Worm (Caenorhabditis elegans): ENCODE results near the gene nhr-249.

nhr-249 gene

DNA sequence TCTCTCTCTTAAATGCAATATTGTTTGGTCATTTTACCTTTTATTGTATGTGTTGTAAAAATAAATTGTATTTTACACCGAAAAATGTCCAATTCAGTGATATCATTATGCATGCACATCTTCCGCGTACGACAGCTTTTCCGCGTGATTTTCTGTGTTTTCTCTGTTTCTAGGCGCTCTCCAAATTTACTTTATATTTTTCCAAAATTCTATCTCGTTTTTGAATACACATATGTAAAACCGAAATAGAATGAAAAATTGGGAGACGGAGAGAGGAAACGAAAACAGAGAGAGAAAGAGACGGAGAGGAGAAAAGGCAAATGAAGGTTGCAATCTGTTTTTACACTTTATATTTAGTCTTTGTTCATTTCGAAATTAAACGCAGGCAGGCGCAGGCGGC lies 44.2 kb upstream of the nhr-249 start (continued):
- TF ChIP-seq ces-1 (GFP tag; optimal IDR thresholded peaks at IDR 0.05) = no peak
- no peak for TF ChIP-seq sptf-1 (tag; optimal IDR thresholded peaks at IDR 0.05)
- no peak for TF ChIP-seq mef-2 (tag; optimal IDR thresholded peaks at IDR 0.05)
- no peak for TF ChIP-seq vab-15 (tag; optimal IDR thresholded peaks at IDR 0.05)

DNA sequence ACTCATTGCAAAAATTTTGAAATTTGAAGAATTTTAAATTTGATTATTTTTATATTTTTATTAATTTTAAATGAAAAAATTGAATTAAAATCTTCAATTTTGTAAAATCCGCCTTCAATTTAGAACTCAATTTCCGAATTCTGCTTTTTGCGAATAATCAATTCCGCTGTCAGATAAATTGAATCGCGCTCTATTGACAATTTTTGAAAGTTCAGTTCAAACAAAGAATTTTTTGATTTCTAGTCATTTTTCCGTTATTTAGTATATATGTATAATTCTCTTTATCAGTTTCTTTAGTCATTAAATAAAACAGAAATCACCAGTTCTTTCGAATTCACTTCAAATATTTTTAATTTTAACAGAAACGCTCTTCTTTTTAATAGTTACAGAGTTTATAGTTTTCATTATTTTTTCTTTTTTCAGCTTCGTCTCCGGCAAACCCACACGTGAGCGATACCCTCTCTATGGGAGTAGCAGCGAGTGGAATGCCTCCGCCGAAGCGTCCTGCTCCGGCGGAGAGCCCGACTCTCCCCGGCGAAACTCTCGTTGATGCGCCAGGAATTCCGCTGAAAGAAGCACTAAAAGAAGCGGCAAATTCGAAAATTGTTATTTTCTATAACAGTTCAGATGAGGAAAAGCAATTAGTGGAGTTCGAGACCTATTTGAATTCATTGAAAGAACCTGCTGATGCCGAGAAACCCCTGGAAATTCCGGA lies 40.6 kb upstream of the nhr-249 start:
- TF ChIP-seq lsy-2 (tag; optimal IDR thresholded peaks at IDR 0.05) = peak in 1 of 2 experiments; percentile 51
- no peak for TF ChIP-seq nhr-11 (tag; optimal IDR thresholded peaks at IDR 0.05)
- TF ChIP-seq dsc-1 (tag; optimal IDR thresholded peaks at IDR 0.05) = no peak
- peak; percentile 38 for TF ChIP-seq lin-14 (GFP tag; optimal IDR thresholded peaks at IDR 0.05)
- TF ChIP-seq nhr-71 (tag; optimal IDR thresholded peaks at IDR 0.05) = no peak
- TF ChIP-seq nhr-237 (tag; optimal IDR thresholded peaks at IDR 0.05) = no peak
- TF ChIP-seq mef-2 (tag; optimal IDR thresholded peaks at IDR 0.05) = no peak
- TF ChIP-seq mep-1 (tag; optimal IDR thresholded peaks at IDR 0.05) = peak; percentile 35
- TF ChIP-seq C16A3.4 (tag; optimal IDR thresholded peaks at IDR 0.05) = peak; percentile 24
- TF ChIP-seq blmp-1 (tag; optimal IDR thresholded peaks at IDR 0.05) = peak; percentile 11
- no peak for TF ChIP-seq efl-3 (GFP tag; optimal IDR thresholded peaks at IDR 0.05)
- no peak for TF ChIP-seq efl-1 (optimal IDR thresholded peaks at IDR 0.05)
- TF ChIP-seq efl-1 (GFP tag; optimal IDR thresholded peaks at IDR 0.05 in 1 of 2) = no peak
- TF ChIP-seq nhr-85 (tag) = no peak
- TF ChIP-seq ces-1 (GFP tag; optimal IDR thresholded peaks at IDR 0.05) = no peak
- TF ChIP-seq fkh-8 (tag; optimal IDR thresholded peaks at IDR 0.05) = no peak
- TF ChIP-seq lin-35 (GFP tag; optimal IDR thresholded peaks at IDR 0.05) = peak in 1 of 2 experiments; percentile 36
- peak in 1 of 3 experiments; percentile 47 for TF ChIP-seq dpl-1 (GFP tag; optimal IDR thresholded peaks at IDR 0.05)
- no peak for TF ChIP-seq zag-1 (tag; optimal IDR thresholded peaks at IDR 0.05)
- TF ChIP-seq nhr-19 (GFP tag; conservative IDR thresholded peaks at IDR 0.05) = no peak
- no peak for TF ChIP-seq mdl-1 (tag; optimal IDR thresholded peaks at IDR 0.05)
- no peak for TF ChIP-seq nhr-12 (tag; optimal IDR thresholded peaks at IDR 0.05)
- TF ChIP-seq unc-62 (GFP tag; optimal IDR thresholded peaks at IDR 0.05) = no peak

DNA sequence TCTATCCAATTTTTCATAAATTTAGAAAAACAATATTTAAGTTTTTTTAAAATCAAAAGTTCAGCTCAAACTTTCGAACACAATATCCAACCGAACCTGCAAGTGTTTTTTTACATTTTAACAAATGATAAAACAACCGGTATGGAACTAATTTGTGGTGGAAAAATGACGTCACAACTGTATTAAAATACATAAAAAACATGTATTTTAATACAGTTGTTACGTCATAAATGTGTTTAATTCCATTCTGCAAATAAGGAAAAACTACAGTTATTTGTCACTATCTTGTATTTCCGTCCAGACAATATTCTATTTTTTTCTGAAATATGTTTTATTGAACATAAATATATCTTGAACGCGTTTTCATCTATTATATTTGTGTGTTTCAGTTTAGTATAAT lies 39.9 kb upstream of the nhr-249 start:
- no peak for TF ChIP-seq Y116A8C.19 (tag; optimal IDR thresholded peaks at IDR 0.05; ENCODE audit: borderline replicate concordance)
- TF ChIP-seq nhr-19 (GFP tag; conservative IDR thresholded peaks at IDR 0.05) = no peak
- TF ChIP-seq sptf-1 (tag; optimal IDR thresholded peaks at IDR 0.05) = no peak
- no peak for TF ChIP-seq nhr-28 (tag; optimal IDR thresholded peaks at IDR 0.05)
- TF ChIP-seq egl-13 (tag; optimal IDR thresholded peaks at IDR 0.05) = no peak
- TF ChIP-seq hpl-2 (GFP tag; optimal IDR thresholded peaks at IDR 0.05) = no peak
- TF ChIP-seq ama-1 (optimal IDR thresholded peaks at IDR 0.05) = no peak
- TF ChIP-seq isw-1 (GFP tag; IDR thresholded peaks at IDR 0.05) = no peak
- TF ChIP-seq egl-27 (tag; optimal IDR thresholded peaks at IDR 0.05) = no peak

DNA sequence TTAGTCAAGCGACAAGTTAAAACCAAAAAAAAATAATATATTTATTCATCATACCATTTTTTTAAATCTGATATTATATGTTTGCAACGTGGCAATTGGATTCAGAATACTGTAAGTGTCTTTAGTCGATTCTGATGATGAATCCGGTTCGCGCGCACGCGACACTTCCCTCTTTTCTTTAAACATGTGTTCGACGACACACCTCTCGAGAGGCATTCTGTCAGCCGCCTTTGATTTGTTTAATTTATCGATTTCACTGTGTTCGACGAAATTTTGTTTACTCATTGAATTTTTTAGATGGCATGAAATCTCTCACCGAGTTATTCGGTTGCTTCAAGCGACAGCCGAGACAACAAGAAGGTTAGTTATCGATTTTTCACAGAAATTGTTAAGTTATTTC lies 39.4 kb upstream of the nhr-249 start, which contains the start of gene trxr-1:
TSS of gene trxr-1 (plus strand) at position 227 of the 400 bp plus-strand sequence.
- TF ChIP-seq lin-15B (tag; optimal IDR thresholded peaks at IDR 0.05) (no peak), lin-14 (GFP tag; optimal IDR thresholded peaks at IDR 0.05) (peak; percentile 11)

DNA sequence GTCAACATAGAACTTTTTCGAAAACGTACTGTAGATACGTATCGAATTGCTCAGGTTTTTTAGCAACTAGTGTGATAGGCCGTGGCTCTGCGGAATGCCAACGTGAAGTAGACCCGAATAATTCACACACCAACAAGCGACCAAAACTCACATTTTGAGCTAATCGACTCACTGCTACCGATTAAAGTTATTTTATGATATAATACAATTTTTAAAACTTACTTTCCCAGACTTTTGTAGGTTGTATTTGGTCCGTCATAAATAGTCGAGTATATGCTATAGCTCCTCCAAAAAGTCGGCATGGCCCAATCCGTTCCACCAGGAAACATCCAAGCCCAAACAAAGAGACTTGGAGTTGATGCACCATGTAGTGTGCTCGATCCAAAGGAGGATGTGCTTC lies 38.5 kb upstream of the nhr-249 start, which contains the start of gene C25A8.1:
TSS of gene C25A8.1 (plus strand) at position 301 of the 400 bp plus-strand sequence.
- TF ChIP-seq pqm-1 (tag; optimal IDR thresholded peaks at IDR 0.05) (no peak), unc-62 (GFP tag; optimal IDR thresholded peaks at IDR 0.05) (no peak), efl-1 (optimal IDR thresholded peaks at IDR 0.05) (no peak), efl-1 (GFP tag; optimal IDR thresholded peaks at IDR 0.05 in 1 of 2) (peak in 1 of 2 experiments; percentile 15), mef-2 (tag; optimal IDR thresholded peaks at IDR 0.05) (no peak)

All from whole organism, L1 larva.